Worm (Caenorhabditis elegans) whole organism, late embryonic: ENCODE measurements around the gene grk-1.
A peak's percentile ranks its signal among the peaks of the same experiment; 100 is the strongest.

Experiments used
- C08G9.2 ChIP-seq: sonication (generic microtip); optimal IDR thresholded peaks from 2 replicates; lab custom pipeline; 2016; ENCODE audit warnings: mild to moderate bottlenecking, missing genetic modification characterization, moderate library complexity, missing compliant biosample characterization
- C38D4.7 ChIP-seq: fragments of 200-800 bp; sonication (Bioruptor generic); optimal IDR thresholded peaks from 2 replicates; lab custom pipeline; 2018; ENCODE audit warnings: mild to moderate bottlenecking, missing genetic modification characterization, moderate library complexity, missing compliant biosample characterization
- K09A11.1 ChIP-seq: sonication (generic microtip); optimal IDR thresholded peaks from 2 replicates; lab custom pipeline; 2017; ENCODE audit warnings: antibody characterized with exemption, mild to moderate bottlenecking, missing genetic modification characterization, missing compliant biosample characterization; ENCODE audit not compliant: insufficient read depth
- T23F11.4 ChIP-seq: fragments of 200-800 bp; sonication (Bioruptor generic); optimal IDR thresholded peaks from 2 replicates; lab custom pipeline; 2018; ENCODE audit warnings: mild to moderate bottlenecking, missing genetic modification characterization, missing compliant biosample characterization
- Y22D7AL.16 ChIP-seq: sonication (generic microtip); optimal IDR thresholded peaks from 2 replicates; lab custom pipeline; 2016; ENCODE audit warnings: missing genetic modification characterization, missing compliant biosample characterization
- ahr-1 ChIP-seq: sonication (generic microtip); optimal IDR thresholded peaks from 2 replicates; lab custom pipeline; 2016; ENCODE audit warnings: missing genetic modification characterization, missing compliant biosample characterization
- ceh-14 ChIP-seq: sonication (generic microtip); optimal IDR thresholded peaks from 2 replicates; lab custom pipeline; 2016; ENCODE audit warnings: missing genotype, missing genetic modification characterization, missing compliant biosample characterization
- ceh-18 ChIP-seq: sonication (generic microtip); optimal IDR thresholded peaks from 2 replicates; lab custom pipeline; 2016; ENCODE audit warnings: missing genetic modification characterization, missing compliant biosample characterization
- ceh-19 ChIP-seq: fragments of 200-800 bp; sonication (Bioruptor generic); optimal IDR thresholded peaks from 2 replicates; lab custom pipeline; 2018; ENCODE audit warnings: mild to moderate bottlenecking, missing genetic modification characterization, missing compliant biosample characterization
- ceh-22 ChIP-seq: sonication (generic microtip); optimal IDR thresholded peaks from 2 replicates; lab custom pipeline; 2017; ENCODE audit warnings: missing biosample characterization, missing genetic modification characterization
- ceh-31 ChIP-seq: sonication (generic microtip); optimal IDR thresholded peaks from 2 replicates; lab custom pipeline; 2016; ENCODE audit warnings: missing genetic modification characterization, missing compliant biosample characterization
- ceh-34 ChIP-seq: sonication (generic microtip); optimal IDR thresholded peaks from 2 replicates; lab custom pipeline; 2016; ENCODE audit warnings: mild to moderate bottlenecking, missing genetic modification characterization, missing compliant biosample characterization
- ceh-45 ChIP-seq: fragments of 200-800 bp; sonication (Bioruptor generic); IDR thresholded peaks from 2 replicates; pipeline ENCODE4 v1.3.6; 2022; ENCODE audit warnings: missing genetic modification reagents, missing genetic modification characterization, missing compliant biosample characterization
- ceh-48 ChIP-seq: sonication (generic microtip); optimal IDR thresholded peaks from 2 replicates; lab custom pipeline; 2016; ENCODE audit warnings: missing genetic modification characterization, inconsistent platforms, missing compliant biosample characterization
- ceh-6 ChIP-seq: fragments of 200-800 bp; sonication (Bioruptor generic); optimal IDR thresholded peaks from 2 replicates; lab custom pipeline; 2018; ENCODE audit warnings: mild to moderate bottlenecking, missing genetic modification characterization, missing compliant biosample characterization
- ceh-9 ChIP-seq: sonication (generic microtip); optimal IDR thresholded peaks from 2 replicates; lab custom pipeline; 2016; ENCODE audit warnings: mild to moderate bottlenecking, missing genetic modification characterization, inconsistent platforms, missing compliant biosample characterization
- che-1 ChIP-seq: sonication (generic microtip); optimal IDR thresholded peaks from 2 replicates; lab custom pipeline; 2016; ENCODE audit warnings: mild to moderate bottlenecking, missing genetic modification characterization, missing compliant biosample characterization
- dve-1 ChIP-seq: sonication (generic microtip); optimal IDR thresholded peaks from 2 replicates; lab custom pipeline; 2017; ENCODE audit warnings: antibody characterized with exemption, mild to moderate bottlenecking, missing genetic modification characterization, missing compliant biosample characterization
- elt-2 ChIP-seq: sonication (generic microtip); optimal IDR thresholded peaks from 2 replicates; lab custom pipeline; 2016; ENCODE audit warnings: missing genetic modification reagents, missing genetic modification characterization, missing compliant biosample characterization
- ets-4 ChIP-seq: sonication (generic microtip); optimal IDR thresholded peaks from 2 replicates; lab custom pipeline; 2016; ENCODE audit warnings: missing genetic modification characterization, missing compliant biosample characterization
- eyg-1 ChIP-seq: sonication (generic microtip); optimal IDR thresholded peaks from 2 replicates; lab custom pipeline; 2016; ENCODE audit warnings: missing genotype, missing genetic modification characterization, missing compliant biosample characterization
- fax-1 ChIP-seq: sonication (generic microtip); optimal IDR thresholded peaks from 2 replicates; lab custom pipeline; 2016; ENCODE audit warnings: missing genotype, missing genetic modification characterization, missing compliant biosample characterization
- fkh-10 ChIP-seq: fragments of 150-350 bp; optimal IDR thresholded peaks from 2 replicates; lab custom pipeline; 2014; ENCODE audit warnings: missing biosample characterization, missing genetic modification reagents, missing genetic modification characterization
- fkh-6 ChIP-seq: sonication (generic microtip); optimal IDR thresholded peaks from 2 replicates; lab custom pipeline; 2016; ENCODE audit warnings: missing genetic modification characterization, missing compliant biosample characterization
- gmeb-2 ChIP-seq: sonication (generic microtip); optimal IDR thresholded peaks from 2 replicates; lab custom pipeline; 2016; ENCODE audit warnings: missing genetic modification characterization, inconsistent platforms, missing compliant biosample characterization
- hlh-6 ChIP-seq: sonication (generic microtip); optimal IDR thresholded peaks from 2 replicates; lab custom pipeline; 2016; ENCODE audit warnings: missing genotype, missing genetic modification characterization, missing compliant biosample characterization
- lin-11 ChIP-seq: fragments of 200-800 bp; sonication (Bioruptor generic); optimal IDR thresholded peaks from 2 replicates; lab custom pipeline; 2018; ENCODE audit warnings: mild to moderate bottlenecking, missing genetic modification characterization, missing compliant biosample characterization
- nfya-1 ChIP-seq: sonication (generic microtip); optimal IDR thresholded peaks from 2 replicates; lab custom pipeline; 2017; ENCODE audit warnings: missing genetic modification characterization, mild to moderate bottlenecking, missing compliant biosample characterization, antibody characterized with exemption, moderate library complexity
- pax-1 ChIP-seq: fragments of 150-350 bp; optimal IDR thresholded peaks from 2 replicates; lab custom pipeline; 2014; ENCODE audit warnings: missing biosample characterization, missing genetic modification characterization
- pha-2 ChIP-seq: sonication (generic microtip); optimal IDR thresholded peaks from 2 replicates; lab custom pipeline; 2017; ENCODE audit warnings: mild to moderate bottlenecking, missing genetic modification characterization, missing compliant biosample characterization
- pqm-1 ChIP-seq: sonication (generic microtip); optimal IDR thresholded peaks from 2 replicates; lab custom pipeline; 2016; ENCODE audit warnings: missing genetic modification characterization, missing compliant biosample characterization
- pros-1 ChIP-seq: fragments of 150-350 bp; optimal IDR thresholded peaks from 2 replicates; lab custom pipeline; 2014; ENCODE audit warnings: missing biosample characterization, missing genetic modification reagents, missing genetic modification characterization
- rnt-1 ChIP-seq: sonication (generic microtip); optimal IDR thresholded peaks from 2 replicates; lab custom pipeline; 2016; ENCODE audit warnings: missing genetic modification characterization, missing compliant biosample characterization
- sdc-2 ChIP-seq: sonication (generic microtip); optimal IDR thresholded peaks from 2 replicates; lab custom pipeline; 2016; ENCODE audit warnings: missing genotype, missing genetic modification characterization, missing compliant biosample characterization
- sox-4 ChIP-seq: sonication (generic microtip); optimal IDR thresholded peaks from 2 replicates; lab custom pipeline; 2017; ENCODE audit warnings: mild to moderate bottlenecking, missing genetic modification characterization, inconsistent platforms, missing compliant biosample characterization
- tbx-2 ChIP-seq: sonication (generic microtip); optimal IDR thresholded peaks from 2 replicates; lab custom pipeline; 2016; ENCODE audit warnings: missing genetic modification characterization, missing compliant biosample characterization
- tbx-7 ChIP-seq: sonication (generic microtip); optimal IDR thresholded peaks from 2 replicates; lab custom pipeline; 2016; ENCODE audit warnings: missing genotype, missing genetic modification characterization, missing compliant biosample characterization
- ttx-3 ChIP-seq: sonication (generic microtip); optimal IDR thresholded peaks from 2 replicates; lab custom pipeline; 2016; ENCODE audit warnings: missing genetic modification reagents, missing genetic modification characterization, missing compliant biosample characterization
- unc-42 ChIP-seq: sonication (generic microtip); optimal IDR thresholded peaks from 2 replicates; lab custom pipeline; 2016; ENCODE audit warnings: missing genotype, missing genetic modification characterization, missing compliant biosample characterization
- unc-55 ChIP-seq: sonication (generic microtip); optimal IDR thresholded peaks from 2 replicates; lab custom pipeline; 2017; ENCODE audit warnings: missing biosample characterization, missing genetic modification reagents, missing genetic modification characterization
- unc-86 ChIP-seq: sonication (generic microtip); optimal IDR thresholded peaks from 2 replicates; lab custom pipeline; 2016; ENCODE audit warnings: missing genetic modification characterization, missing compliant biosample characterization

The grk-1 gene

DNA sequence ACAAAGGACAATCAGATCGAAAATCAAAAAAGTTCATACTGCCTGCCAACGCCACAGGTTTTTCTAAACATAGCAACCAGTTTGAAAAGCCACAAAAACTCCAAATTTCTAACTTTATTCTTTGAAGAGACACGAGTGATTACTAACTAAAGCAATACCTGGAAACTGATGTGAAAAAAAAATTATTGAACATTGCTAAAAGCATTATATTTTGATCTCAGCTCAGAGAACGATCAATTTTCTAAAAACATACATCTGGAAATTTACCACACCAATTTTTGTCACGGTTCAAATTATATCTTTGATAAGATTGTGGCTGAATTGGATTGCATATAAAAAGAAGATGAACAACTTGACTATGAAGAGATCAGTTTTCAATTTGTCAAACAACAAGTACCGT lies 41.6 kb downstream of the grk-1 start:
- no peak for TF ChIP-seq Y22D7AL.16 (tag; lab: Kevin White, UChicago)
- TF ChIP-seq fax-1, result no peak
- no peak for TF ChIP-seq pros-1
- TF ChIP-seq sox-4 (tag; lab: Kevin White, UChicago), result no peak
- TF ChIP-seq pha-2 (tag; lab: Kevin White, UChicago), result no peak
- no peak for TF ChIP-seq tbx-7
- TF ChIP-seq ceh-48 (tag; lab: Kevin White, UChicago), result no peak
- TF ChIP-seq ceh-31 (tag; lab: Kevin White, UChicago), result no peak

DNA sequence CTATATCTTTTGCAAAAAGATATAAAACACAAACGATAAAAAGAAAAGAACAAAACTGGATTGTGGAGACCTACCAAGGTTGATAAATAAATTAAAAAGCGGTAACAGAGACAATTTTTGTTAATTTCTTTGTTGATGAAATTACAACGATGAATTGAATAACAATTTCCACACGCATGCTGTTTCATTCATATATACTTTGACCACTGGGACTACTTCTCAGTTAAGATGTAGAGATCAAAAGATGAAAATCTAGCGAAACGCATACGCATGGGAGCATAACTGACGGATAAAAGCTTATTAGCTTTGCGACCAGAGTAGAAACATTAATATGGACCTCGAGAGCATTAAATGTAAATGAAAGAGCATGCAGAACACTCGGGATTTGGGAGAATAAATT lies 43.0 kb downstream of the grk-1 start:
- TF ChIP-seq ceh-45 (GFP tag; lab: Robert Waterston, UW) (no peak), ceh-18 (tag; lab: Kevin White, UChicago) (no peak), hlh-6 (tag; lab: Kevin White, UChicago) (no peak), ceh-22 (tag; lab: Kevin White, UChicago) (no peak), ceh-14 (tag; lab: Kevin White, UChicago) (peak; percentile 54), ahr-1 (tag; lab: Kevin White, UChicago) (no peak), unc-42 (tag; lab: Kevin White, UChicago) (peak; percentile 52), ceh-19 (no peak), sdc-2 (tag; lab: Kevin White, UChicago) (no peak)

DNA sequence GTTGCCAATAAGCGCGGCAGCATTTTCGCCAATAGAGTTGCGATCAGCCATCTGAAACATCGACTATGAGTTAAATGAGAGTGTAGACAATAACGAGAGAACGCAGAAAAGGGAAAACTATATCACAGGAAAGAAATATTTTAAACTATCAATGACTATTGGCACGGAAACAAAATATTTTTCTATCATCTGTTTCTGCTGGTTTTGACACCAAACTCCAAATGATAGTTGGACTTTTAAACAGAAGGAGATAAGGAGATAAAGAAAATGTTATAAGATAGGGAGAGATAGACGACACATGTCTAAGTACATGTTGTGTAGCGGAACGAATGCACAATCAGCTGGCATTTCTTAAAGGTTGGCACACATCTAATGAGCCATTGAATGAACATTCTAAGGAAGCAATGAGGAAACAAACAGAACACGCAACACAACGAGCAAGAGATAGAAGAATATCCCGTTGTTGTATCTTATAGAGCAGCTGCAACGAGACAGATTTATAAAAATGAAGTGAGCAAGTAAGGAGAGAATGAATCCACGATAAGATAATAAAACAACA lies 44.4 kb downstream of the grk-1 start, which contains the start of gene cysl-1:
Gene cysl-1, minus strand, starts transcription at position 51 of the 559 bp plus-strand sequence.
- TF ChIP-seq fkh-6 (tag; lab: Kevin White, UChicago) (no peak), ceh-22 (tag; lab: Kevin White, UChicago) (no peak), ceh-48 (tag; lab: Kevin White, UChicago) (no peak), unc-86 (no peak), ttx-3 (no peak), unc-55 (GFP tag; lab: Kevin White, UChicago) (no peak), K09A11.1 (tag; lab: Kevin White, UChicago) (no peak), ceh-6 (GFP tag; lab: Kevin White, UChicago) (no peak), gmeb-2 (tag; lab: Kevin White, UChicago) (no peak), elt-2 (peak; percentile 29), rnt-1 (tag; lab: Kevin White, UChicago) (peak; percentile 21), unc-42 (tag; lab: Kevin White, UChicago) (peak; percentile 47), nfya-1 (tag; lab: Kevin White, UChicago) (peak; percentile 9), hlh-6 (tag; lab: Kevin White, UChicago) (no peak), T23F11.4 (GFP tag; lab: Kevin White, UChicago) (no peak), dve-1 (tag; lab: Kevin White, UChicago) (no peak), tbx-2 (tag; lab: Kevin White, UChicago) (no peak), fkh-10 (no peak), pax-1 (tag; lab: Kevin White, UChicago) (no peak), ceh-34 (tag; lab: Kevin White, UChicago) (no peak), ceh-45 (GFP tag; lab: Robert Waterston, UW) (no peak), ceh-18 (tag; lab: Kevin White, UChicago) (no peak), pqm-1 (tag; lab: Kevin White, UChicago) (no peak), ahr-1 (tag; lab: Kevin White, UChicago) (no peak), C38D4.7 (GFP tag; lab: Kevin White, UChicago) (no peak)

DNA sequence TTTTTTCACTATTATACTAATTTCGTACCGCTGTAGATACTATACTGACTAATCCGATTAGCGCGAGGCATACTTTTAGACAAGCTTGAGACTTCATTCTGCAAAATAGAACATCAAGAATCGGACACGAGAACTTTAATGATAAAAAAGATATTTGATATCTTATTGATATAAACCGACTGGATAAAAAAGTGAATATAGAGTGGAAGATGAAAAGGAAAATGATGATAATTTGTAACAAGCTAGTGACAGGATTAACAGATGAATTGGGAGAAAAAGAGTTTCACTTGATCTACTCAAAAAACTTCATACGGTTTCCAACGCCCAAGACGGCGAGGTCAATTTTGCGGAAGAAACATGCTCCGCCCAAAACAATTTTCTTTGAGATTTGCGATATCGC lies 50.0 kb downstream of the grk-1 start, which contains the start of gene nas-37:
Gene nas-37, minus strand, starts transcription at position 101 of the 400 bp plus-strand sequence.
- TF ChIP-seq ceh-45 (GFP tag; lab: Robert Waterston, UW) (no peak), eyg-1 (tag; lab: Kevin White, UChicago) (no peak), ets-4 (tag; lab: Kevin White, UChicago) (no peak), fax-1 (no peak), ceh-48 (tag; lab: Kevin White, UChicago) (no peak), lin-11 (tag; lab: Kevin White, UChicago) (no peak), C08G9.2 (tag; lab: Kevin White, UChicago) (no peak), unc-42 (tag; lab: Kevin White, UChicago) (no peak), ceh-9 (no peak), che-1 (tag; lab: Kevin White, UChicago) (no peak)
